Worm (Caenorhabditis elegans) whole organism, young adult: ENCODE results near the gene spl-3.

Source experiments
- F22D6.2 ChIP-seq: sonication (generic microtip); optimal IDR thresholded peaks from 2 replicates; lab custom pipeline; 2016; ENCODE audit warnings: mild to moderate bottlenecking, missing genetic modification characterization, missing compliant biosample characterization
- F57A8.1 ChIP-seq: fragments of 200-800 bp; sonication (Bioruptor generic); optimal IDR thresholded peaks from 2 replicates; lab custom pipeline; 2018; ENCODE audit warnings: mild to moderate bottlenecking, missing genetic modification characterization, moderate library complexity, missing compliant biosample characterization
- ama-1 ChIP-seq, 3 experiments: fragments of 150-350 bp in 1 of 3; sonication (generic microtip) in 2 of 3; optimal IDR thresholded peaks; 2 replicates each; lab custom pipeline; 2014 to 2018; ENCODE audit warnings: missing biosample characterization in 2 of 3, missing genetic modification characterization in 2 of 3, missing genetic modification reagents in 2 of 3
- aptf-2 ChIP-seq: fragments of 200-800 bp; sonication (Bioruptor generic); conservative IDR thresholded peaks from 2 replicates; pipeline ENCODE4 v1.3.6; 2022; ENCODE audit warnings: missing genetic modification reagents, missing genetic modification characterization, missing compliant biosample characterization
- ceh-27 ChIP-seq: fragments of 200-800 bp; sonication (Bioruptor generic); optimal IDR thresholded peaks from 2 replicates; lab custom pipeline; 2018; ENCODE audit warnings: mild to moderate bottlenecking, missing genetic modification characterization, moderate library complexity, missing compliant biosample characterization
- dox-1 ChIP-seq: fragments of 200-800 bp; sonication (Bioruptor generic); IDR thresholded peaks from 2 replicates; pipeline ENCODE4 v1.3.6; 2022; ENCODE audit warnings: missing genetic modification reagents, missing genetic modification characterization, missing compliant biosample characterization
- ets-4 ChIP-seq: fragments of 200-800 bp; sonication (Bioruptor generic); optimal IDR thresholded peaks from 2 replicates; lab custom pipeline; 2018; ENCODE audit warnings: mild to moderate bottlenecking, missing genetic modification characterization, missing compliant biosample characterization
- lin-40 ChIP-seq: sonication (generic microtip); optimal IDR thresholded peaks from 2 replicates; lab custom pipeline; 2016; ENCODE audit warnings: missing genetic modification characterization, mild to moderate bottlenecking, missing compliant biosample characterization, missing genotype, missing genetic modification reagents
- madf-6 ChIP-seq: fragments of 200-800 bp; sonication (Bioruptor generic); IDR thresholded peaks from 2 replicates; pipeline ENCODE4 v1.3.6; 2022; ENCODE audit warnings: missing genetic modification reagents, missing genetic modification characterization, missing compliant biosample characterization
- nhr-90 ChIP-seq: sonication (generic microtip); optimal IDR thresholded peaks from 2 replicates; lab custom pipeline; 2016; ENCODE audit warnings: missing genotype, mild to moderate bottlenecking, missing genetic modification characterization, missing compliant biosample characterization
- rpc-1 ChIP-seq, 2 experiments: fragments of 150-350 bp in 1 of 2; sonication (generic microtip) in 1 of 2; optimal IDR thresholded peaks; 2 replicates each; lab custom pipeline; 2014 to 2018; ENCODE audit warnings: missing biosample characterization in 1 of 2, missing genetic modification characterization in 1 of 2, missing genetic modification reagents in 1 of 2, missing genotype in 1 of 2
- unc-62 ChIP-seq: fragments of 150-350 bp; optimal IDR thresholded peaks from 2 replicates; lab custom pipeline; 2014; ENCODE audit warnings: missing biosample characterization, missing genetic modification reagents, missing genetic modification characterization
- ztf-22 ChIP-seq: fragments of 200-800 bp; sonication (Bioruptor generic); optimal IDR thresholded peaks from 2 replicates; lab custom pipeline; 2018; ENCODE audit warnings: mild to moderate bottlenecking, missing genetic modification characterization, moderate library complexity, missing compliant biosample characterization

DNA sequence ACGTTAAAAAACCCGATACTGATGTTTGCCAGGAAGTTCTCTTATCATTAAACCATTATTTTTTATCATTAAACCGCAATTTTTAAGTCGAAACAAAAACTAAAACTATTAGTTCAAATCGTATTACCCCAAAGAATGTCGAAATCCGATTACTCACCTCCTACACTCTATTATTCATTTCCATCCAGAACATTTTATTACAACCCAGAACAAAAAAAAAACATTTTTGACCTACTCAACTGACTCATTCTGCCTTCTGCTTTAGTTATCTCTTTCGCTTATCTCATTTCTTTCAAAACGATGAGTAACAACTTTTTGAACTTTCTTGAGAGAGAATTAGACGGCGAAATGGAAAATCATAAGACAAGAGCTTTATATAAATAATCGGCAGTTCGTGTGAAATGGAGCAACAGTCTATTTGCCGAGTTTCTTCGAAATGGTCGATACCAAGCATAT is 35.8 kb downstream of the spl-3 start, which contains the start of gene W09G12.7:
- TF ChIP-seq lin-40 (no peak), unc-62 (GFP tag; lab: Kevin White, UChicago) (no peak), madf-6 (no peak), F22D6.2 (tag; lab: Kevin White, UChicago) (no peak), rpc-1 (optimal IDR thresholded peaks at IDR 0.05; lab: Kevin White, UChicago) (no peak), rpc-1 (tag; optimal IDR thresholded peaks at IDR 0.05; lab: Kevin White, UChicago) (no peak), nhr-90 (tag; lab: Kevin White, UChicago) (no peak), aptf-2 (GFP tag; lab: Robert Waterston, UW) (no peak), ets-4 (GFP tag; lab: Kevin White, UChicago) (no peak), ztf-22 (GFP tag; lab: Kevin White, UChicago) (no peak), ama-1 (optimal IDR thresholded peaks at IDR 0.05; lab: Kevin White, UChicago) (no peak), ama-1 (GFP tag; optimal IDR thresholded peaks at IDR 0.05; lab: Kevin White, UChicago) (no peak), F57A8.1 (no peak), dox-1 (GFP tag; lab: Robert Waterston, UW) (no peak), ceh-27 (GFP tag; lab: Kevin White, UChicago) (no peak)
